Worm (Caenorhabditis elegans) whole organism, young adult: Measurements from ENCODE around the gene plc-2.

ENCODE experiments used
- D2030.7 ChIP-seq: fragments of 200-800 bp; sonication (Bioruptor generic); IDR thresholded peaks from 2 replicates; pipeline ENCODE4 v1.3.6; 2022; ENCODE audit warnings: missing genetic modification reagents, missing genetic modification characterization, missing compliant biosample characterization
- F10E7.11 ChIP-seq: sonication (generic microtip); optimal IDR thresholded peaks from 2 replicates; lab custom pipeline; 2017; ENCODE audit warnings: mild to moderate bottlenecking, missing genetic modification characterization, moderate library complexity, missing compliant biosample characterization
- F22D6.2 ChIP-seq: sonication (generic microtip); optimal IDR thresholded peaks from 2 replicates; lab custom pipeline; 2016; ENCODE audit warnings: mild to moderate bottlenecking, missing genetic modification characterization, missing compliant biosample characterization
- F55B11.4 ChIP-seq: sonication (generic microtip); optimal IDR thresholded peaks from 2 replicates; lab custom pipeline; 2016; ENCODE audit warnings: missing compliant biosample characterization, missing genetic modification characterization, borderline replicate concordance; ENCODE audit not compliant: insufficient read depth
- T07F8.4 ChIP-seq: sonication (generic microtip); optimal IDR thresholded peaks from 2 replicates; lab custom pipeline; 2016; ENCODE audit warnings: mild to moderate bottlenecking, missing genetic modification characterization, moderate library complexity, missing compliant biosample characterization
- Y53F4B.3 ChIP-seq: fragments of 200-800 bp; sonication (Bioruptor generic); IDR thresholded peaks from 2 replicates; pipeline ENCODE4 v1.3.6; 2022; ENCODE audit warnings: missing genetic modification reagents, missing genetic modification characterization, missing compliant biosample characterization
- Y79H2A.3 ChIP-seq: fragments of 200-800 bp; sonication (Bioruptor generic); conservative IDR thresholded peaks from 2 replicates; pipeline ENCODE4 v1.3.6; 2022; ENCODE audit warnings: missing genetic modification reagents, missing genetic modification characterization, missing compliant biosample characterization
- akir-1 ChIP-seq: fragments of 200-800 bp; sonication (Bioruptor generic); optimal IDR thresholded peaks from 2 replicates; lab custom pipeline; 2018; ENCODE audit warnings: mild to moderate bottlenecking, missing genetic modification characterization, moderate library complexity, missing compliant biosample characterization
- aptf-3 ChIP-seq: fragments of 200-800 bp; sonication (Bioruptor generic); IDR thresholded peaks from 2 replicates; pipeline ENCODE4 v1.3.6; 2022; ENCODE audit warnings: missing genetic modification characterization, missing compliant biosample characterization
- atf-7 ChIP-seq: sonication (generic microtip); optimal IDR thresholded peaks from 2 replicates; lab custom pipeline; 2017; ENCODE audit warnings: mild to moderate bottlenecking, missing genetic modification characterization, missing compliant biosample characterization
- athp-1 ChIP-seq: sonication (generic microtip); optimal IDR thresholded peaks from 2 replicates; lab custom pipeline; 2017; ENCODE audit warnings: mild to moderate bottlenecking, missing genetic modification characterization, missing compliant biosample characterization
- attf-3 ChIP-seq: fragments of 200-800 bp; sonication (Bioruptor generic); conservative IDR thresholded peaks from 2 replicates; pipeline ENCODE4 v1.3.6; 2022; ENCODE audit warnings: missing genetic modification reagents, missing genetic modification characterization, missing compliant biosample characterization
- attf-5 ChIP-seq: fragments of 200-800 bp; sonication (Bioruptor generic); optimal IDR thresholded peaks from 2 replicates; lab custom pipeline; 2018; ENCODE audit warnings: mild to moderate bottlenecking, missing genetic modification characterization, missing compliant biosample characterization
- bed-1 ChIP-seq: fragments of 200-800 bp; sonication (Bioruptor generic); IDR thresholded peaks from 2 replicates; pipeline ENCODE4 v1.3.6; 2022; ENCODE audit warnings: missing genetic modification reagents, missing genetic modification characterization, missing compliant biosample characterization
- cebp-1 ChIP-seq, 2 experiments: fragments of 200-800 bp in 1 of 2; sonication (Bioruptor generic) in 1 of 2; sonication (generic microtip) in 1 of 2; IDR thresholded peaks in 1 of 2; optimal IDR thresholded peaks in 1 of 2; 2 replicates each; pipeline versions ENCODE4 v1.3.6 to Lab custom; 2017 to 2022; ENCODE audit warnings: missing compliant biosample characterization in 2 of 2, missing genetic modification characterization in 2 of 2, mild to moderate bottlenecking in 1 of 2, missing genetic modification reagents in 1 of 2, moderate library complexity in 1 of 2
- ceh-100 ChIP-seq: fragments of 200-800 bp; sonication (Bioruptor generic); IDR thresholded peaks from 2 replicates; pipeline ENCODE4 v1.3.6; 2022; ENCODE audit warnings: missing genetic modification reagents, missing genetic modification characterization, missing compliant biosample characterization
- ceh-27 ChIP-seq: fragments of 200-800 bp; sonication (Bioruptor generic); optimal IDR thresholded peaks from 2 replicates; lab custom pipeline; 2018; ENCODE audit warnings: mild to moderate bottlenecking, missing genetic modification characterization, moderate library complexity, missing compliant biosample characterization
- dox-1 ChIP-seq: fragments of 200-800 bp; sonication (Bioruptor generic); IDR thresholded peaks from 2 replicates; pipeline ENCODE4 v1.3.6; 2022; ENCODE audit warnings: missing genetic modification reagents, missing genetic modification characterization, missing compliant biosample characterization
- dpff-1 ChIP-seq: sonication (generic microtip); optimal IDR thresholded peaks from 2 replicates; lab custom pipeline; 2017; ENCODE audit warnings: mild to moderate bottlenecking, missing genetic modification characterization, missing compliant biosample characterization
- efl-1 ChIP-seq: fragments of 150-350 bp; optimal IDR thresholded peaks from 2 replicates; lab custom pipeline; 2014; ENCODE audit warnings: missing biosample characterization, missing genetic modification reagents, missing genetic modification characterization
- ets-4 ChIP-seq: fragments of 200-800 bp; sonication (Bioruptor generic); optimal IDR thresholded peaks from 2 replicates; lab custom pipeline; 2018; ENCODE audit warnings: mild to moderate bottlenecking, missing genetic modification characterization, missing compliant biosample characterization
- fkh-3 ChIP-seq: sonication (generic microtip); optimal IDR thresholded peaks from 2 replicates; lab custom pipeline; 2016; ENCODE audit warnings: mild to moderate bottlenecking, missing genetic modification characterization, missing compliant biosample characterization
- him-1 ChIP-seq: sonication (generic microtip); optimal IDR thresholded peaks from 2 replicates; lab custom pipeline; 2016; ENCODE audit warnings: missing genotype, missing genetic modification reagents, missing genetic modification characterization, missing compliant biosample characterization
- hmg-1.2 ChIP-seq: fragments of 200-800 bp; sonication (Bioruptor generic); IDR thresholded peaks from 2 replicates; pipeline ENCODE4 v1.3.6; 2022; ENCODE audit warnings: missing genetic modification reagents, missing genetic modification characterization, missing compliant biosample characterization
- hrde-1 ChIP-seq: sonication (generic microtip); optimal IDR thresholded peaks from 2 replicates; lab custom pipeline; 2016; ENCODE audit warnings: missing genetic modification characterization, mild to moderate bottlenecking, missing compliant biosample characterization, moderate library complexity, missing genotype, missing genetic modification reagents, borderline replicate concordance
- hsf-1 ChIP-seq: fragments of 200-800 bp; sonication (Bioruptor generic); IDR thresholded peaks from 2 replicates; pipeline ENCODE4 v1.3.6; 2022; ENCODE audit warnings: missing genetic modification reagents, missing genetic modification characterization, missing compliant biosample characterization
- lin-35 ChIP-seq, 3 experiments: fragments of 150-350 bp in 2 of 3; sonication (generic microtip) in 1 of 3; optimal IDR thresholded peaks; 2 replicates each; lab custom pipeline; 2014 to 2018; ENCODE audit warnings: missing biosample characterization in 3 of 3, missing genetic modification characterization in 3 of 3, missing genetic modification reagents in 3 of 3
- lin-54 ChIP-seq: fragments of 200-800 bp; sonication (Bioruptor generic); optimal IDR thresholded peaks from 2 replicates; lab custom pipeline; 2018; ENCODE audit warnings: mild to moderate bottlenecking, missing genetic modification characterization, missing compliant biosample characterization
- lsl-1 ChIP-seq: fragments of 200-800 bp; sonication (Bioruptor generic); optimal IDR thresholded peaks from 2 replicates; lab custom pipeline; 2018; ENCODE audit warnings: mild to moderate bottlenecking, missing genetic modification characterization, moderate library complexity, missing compliant biosample characterization
- lsy-27 ChIP-seq: sonication (generic microtip); optimal IDR thresholded peaks from 2 replicates; lab custom pipeline; 2017; ENCODE audit warnings: missing genetic modification characterization, mild to moderate bottlenecking, missing compliant biosample characterization, antibody characterized with exemption, missing genotype, borderline replicate concordance; ENCODE audit not compliant: insufficient read depth
- nhr-27 ChIP-seq: fragments of 200-800 bp; sonication (Bioruptor generic); optimal IDR thresholded peaks from 2 replicates; lab custom pipeline; 2018; ENCODE audit warnings: mild to moderate bottlenecking, missing genetic modification characterization, moderate library complexity, missing compliant biosample characterization
- nhr-90 ChIP-seq: sonication (generic microtip); optimal IDR thresholded peaks from 2 replicates; lab custom pipeline; 2016; ENCODE audit warnings: missing genotype, mild to moderate bottlenecking, missing genetic modification characterization, missing compliant biosample characterization
- pbrm-1 ChIP-seq: fragments of 200-800 bp; sonication (Bioruptor generic); IDR thresholded peaks from 2 replicates; pipeline ENCODE4 v1.3.6; 2022; ENCODE audit warnings: missing genetic modification reagents, missing genetic modification characterization, missing compliant biosample characterization
- repo-1 ChIP-seq: sonication (generic microtip); optimal IDR thresholded peaks from 2 replicates; lab custom pipeline; 2017; ENCODE audit warnings: mild to moderate bottlenecking, missing genetic modification characterization, missing compliant biosample characterization
- sdz-38 ChIP-seq: sonication (generic microtip); optimal IDR thresholded peaks from 2 replicates; lab custom pipeline; 2016; ENCODE audit warnings: missing genotype, missing genetic modification characterization, missing compliant biosample characterization
- snpc-1.1 ChIP-seq: sonication (generic microtip); optimal IDR thresholded peaks from 2 replicates; lab custom pipeline; 2017; ENCODE audit warnings: missing genetic modification characterization, mild to moderate bottlenecking, missing compliant biosample characterization, antibody characterized with exemption, moderate library complexity, missing genotype, missing genetic modification reagents; ENCODE audit not compliant: insufficient read depth
- snpc-1.3 ChIP-seq: sonication (generic microtip); optimal IDR thresholded peaks from 2 replicates; lab custom pipeline; 2017; ENCODE audit warnings: missing genetic modification characterization, mild to moderate bottlenecking, missing compliant biosample characterization, antibody characterized with exemption, moderate library complexity, missing genotype, missing genetic modification reagents; ENCODE audit not compliant: insufficient read depth
- snpc-3.4 ChIP-seq: sonication (generic microtip); optimal IDR thresholded peaks from 2 replicates; lab custom pipeline; 2017; ENCODE audit warnings: missing genetic modification characterization, mild to moderate bottlenecking, missing compliant biosample characterization, antibody characterized with exemption, moderate library complexity, missing genotype, missing genetic modification reagents
- unc-130 ChIP-seq: sonication (generic microtip); optimal IDR thresholded peaks from 2 replicates; lab custom pipeline; 2016; ENCODE audit warnings: missing genetic modification reagents, missing genetic modification characterization, missing compliant biosample characterization
- xnd-1 ChIP-seq: sonication (generic microtip); optimal IDR thresholded peaks from 2 replicates; lab custom pipeline; 2016; ENCODE audit warnings: missing genotype, missing genetic modification reagents, missing genetic modification characterization, missing compliant biosample characterization
- zfh-2 ChIP-seq: fragments of 200-800 bp; sonication (Bioruptor generic); conservative IDR thresholded peaks from 2 replicates; pipeline ENCODE4 v1.3.6; 2022; ENCODE audit warnings: missing genetic modification reagents, missing genetic modification characterization, missing compliant biosample characterization
- zim-3 ChIP-seq: sonication (generic microtip); optimal IDR thresholded peaks from 2 replicates; lab custom pipeline; 2017; ENCODE audit warnings: mild to moderate bottlenecking, missing genetic modification characterization, moderate library complexity, missing compliant biosample characterization
- ztf-18 ChIP-seq: sonication (generic microtip); optimal IDR thresholded peaks from 2 replicates; lab custom pipeline; 2016; ENCODE audit warnings: missing genotype, mild to moderate bottlenecking, missing genetic modification characterization, missing compliant biosample characterization
- ztf-26 ChIP-seq: sonication (generic microtip); optimal IDR thresholded peaks from 2 replicates; lab custom pipeline; 2017; ENCODE audit warnings: missing genetic modification characterization, missing compliant biosample characterization
- ztf-3 ChIP-seq: fragments of 200-800 bp; sonication (Bioruptor generic); optimal IDR thresholded peaks from 2 replicates; lab custom pipeline; 2018; ENCODE audit warnings: mild to moderate bottlenecking, missing genetic modification characterization, missing compliant biosample characterization

The plc-2 gene

ce11 chrV:15187083-15188057 lies 5.0 kb upstream of the plc-2 start, which contains the start of the genes cyn-7 and bath-36 (continued):
- no peak for TF ChIP-seq T07F8.4
- TF ChIP-seq nhr-90 (tag; lab: Kevin White, UChicago), result no peak
- no peak for TF ChIP-seq snpc-1.1 (tag; lab: Kevin White, UChicago)
- no peak for TF ChIP-seq ztf-3 (GFP tag; lab: Kevin White, UChicago)
- TF ChIP-seq snpc-1.3 (tag; lab: Kevin White, UChicago), result peak; percentile 38
- peak; percentile 10 for TF ChIP-seq ets-4 (GFP tag; lab: Kevin White, UChicago)
- TF ChIP-seq sdz-38 (tag; lab: Kevin White, UChicago), result no peak
- peak; percentile 44; the same call in 1 of the 2 replicates for TF ChIP-seq ceh-100 (GFP tag; lab: Robert Waterston, UW)
- no peak for TF ChIP-seq zfh-2 (GFP tag; lab: Robert Waterston, UW)
- no peak for TF ChIP-seq ceh-27
- TF ChIP-seq lsy-27 (tag; lab: Kevin White, UChicago), result no peak
- TF ChIP-seq Y79H2A.3 (GFP tag; lab: Robert Waterston, UW), result no peak
- TF ChIP-seq ztf-26 (tag; lab: Kevin White, UChicago), result peak; percentile 49
- TF ChIP-seq repo-1 (tag; lab: Kevin White, UChicago), result peak; percentile 14
- TF ChIP-seq akir-1 (GFP tag; lab: Kevin White, UChicago), result no peak
- TF ChIP-seq unc-130, result no peak
- TF ChIP-seq Y53F4B.3 (GFP tag; lab: Robert Waterston, UW), result no peak
- no peak for TF ChIP-seq F55B11.4
- no peak for TF ChIP-seq nhr-27 (tag; lab: Kevin White, UChicago)
- no peak for TF ChIP-seq aptf-3 (GFP tag; lab: Robert Waterston, UW)
- no peak for TF ChIP-seq fkh-3 (tag; lab: Kevin White, UChicago)
- no peak for TF ChIP-seq dpff-1 (tag; lab: Kevin White, UChicago)
- no peak for TF ChIP-seq F10E7.11
- no peak; the same call in 1 of the 2 replicates for TF ChIP-seq cebp-1 (GFP tag; IDR thresholded peaks at IDR 0.05; lab: Robert Waterston, UW)
- TF ChIP-seq cebp-1 (tag; optimal IDR thresholded peaks at IDR 0.05; lab: Kevin White, UChicago), result peak; percentile 61
- TF ChIP-seq attf-3, result no peak; the same call in 1 of the 2 replicates
- TF ChIP-seq attf-5, result peak; percentile 56
- peak; percentile 28 for TF ChIP-seq atf-7 (tag; lab: Kevin White, UChicago)
- no peak for TF ChIP-seq bed-1
- TF ChIP-seq dox-1 (GFP tag; lab: Robert Waterston, UW), result peak; percentile 68
- no peak for TF ChIP-seq zim-3 (tag; lab: Kevin White, UChicago)
- no peak for TF ChIP-seq athp-1 (tag; lab: Kevin White, UChicago)
- no peak for TF ChIP-seq F22D6.2
- no peak for TF ChIP-seq hrde-1
- no peak for TF ChIP-seq him-1 (tag; lab: Kevin White, UChicago)

DNA sequence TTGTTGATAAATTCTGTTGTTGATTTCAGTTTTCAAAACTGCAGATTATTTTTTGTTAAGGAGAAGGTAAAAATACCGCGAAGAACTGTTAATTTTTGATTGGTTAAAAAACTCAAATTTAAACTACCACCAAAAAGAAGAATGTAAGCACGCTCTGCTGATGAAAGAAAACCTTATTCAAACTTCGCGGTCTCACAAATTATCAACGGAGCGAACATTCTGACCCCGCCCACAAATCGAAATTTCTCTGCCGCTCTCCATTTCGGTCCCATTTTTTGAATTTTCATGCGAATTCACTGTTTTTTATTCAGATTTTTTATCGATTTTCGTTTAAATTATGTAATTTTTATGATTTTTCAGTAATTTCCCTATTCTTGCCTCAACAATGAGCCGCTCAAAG lies 2.8 kb upstream of the plc-2 start, which contains the start of gene cyn-3:
TSS of gene cyn-3 (plus strand) at position 361 of the 400 bp plus-strand sequence.
- peak; percentile 41; the same call in 1 of the 2 replicates for TF ChIP-seq pbrm-1 (GFP tag; lab: Robert Waterston, UW)
- TF ChIP-seq efl-1 (GFP tag; lab: Kevin White, UChicago), result peak; percentile 90
- TF ChIP-seq D2030.7 (GFP tag; lab: Robert Waterston, UW), result peak; percentile 49; the same call in 1 of the 2 replicates
- peak; percentile 69 for TF ChIP-seq snpc-3.4 (tag; lab: Kevin White, UChicago)
- peak; percentile 14 for TF ChIP-seq ztf-18
- no peak for TF ChIP-seq dpff-1 (tag; lab: Kevin White, UChicago)
- peak; percentile 54 for TF ChIP-seq hmg-1.2 (GFP tag; lab: Robert Waterston, UW)
- TF ChIP-seq hrde-1, result no peak
- peak; percentile 64 to 96 (median 65) for TF ChIP-seq lin-35 (GFP tag; optimal IDR thresholded peaks at IDR 0.05; lab: Kevin White, UChicago)
- TF ChIP-seq hsf-1 (GFP tag; lab: Robert Waterston, UW), result peak; percentile 88
- peak; percentile 83 for TF ChIP-seq attf-5
- TF ChIP-seq xnd-1, result peak; percentile 30
- TF ChIP-seq lin-54 (GFP tag; lab: Kevin White, UChicago), result peak; percentile 99
- peak; percentile 44 for TF ChIP-seq lsl-1
